Fruit fly (Drosophila melanogaster): Measurements from ENCODE around the gene gwl.

gwl gene

DNA sequence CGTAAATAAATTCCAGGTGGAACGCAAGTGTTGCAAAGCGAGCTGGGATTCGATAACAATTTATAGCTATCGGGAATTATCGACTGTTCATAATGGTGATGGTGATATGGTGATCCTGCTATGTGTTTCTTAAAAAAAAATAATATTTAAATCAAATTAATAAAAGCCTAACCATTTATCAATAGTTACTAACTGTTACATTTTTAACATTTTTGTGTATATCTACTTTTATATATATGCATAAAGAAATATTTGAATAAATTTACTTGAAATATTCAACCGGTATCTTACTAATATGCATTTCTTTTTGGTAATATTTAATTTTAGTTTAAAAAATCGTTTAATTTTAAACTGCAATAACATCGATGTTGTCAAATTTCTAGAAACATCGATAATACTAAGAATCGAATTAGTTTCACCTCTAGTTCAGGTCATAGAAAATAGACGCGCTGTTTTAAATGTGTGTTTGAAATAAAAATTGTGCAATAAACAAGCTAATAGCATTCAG is at the start of gene gwl, which contains the start of gene PGS1:
Gene gwl (plus strand): TSS at position 410 of the 508 bp plus-strand sequence.
Gene PGS1 (minus strand): TSS at position 81 of the 508 bp plus-strand sequence.
- no peak for TF ChIP-seq Myc (optimal IDR thresholded peaks at IDR 0.05)
- TF ChIP-seq h (optimal IDR thresholded peaks at IDR 0.05) = no peak
- no peak for TF ChIP-seq ttk (optimal IDR thresholded peaks at IDR 0.05)
- TF ChIP-seq insv (optimal IDR thresholded peaks at IDR 0.05) = no peak
- no peak for TF ChIP-seq Sin3A (optimal IDR thresholded peaks at IDR 0.05)
- no peak for TF ChIP-seq psq (optimal IDR thresholded peaks at IDR 0.05)

DNA sequence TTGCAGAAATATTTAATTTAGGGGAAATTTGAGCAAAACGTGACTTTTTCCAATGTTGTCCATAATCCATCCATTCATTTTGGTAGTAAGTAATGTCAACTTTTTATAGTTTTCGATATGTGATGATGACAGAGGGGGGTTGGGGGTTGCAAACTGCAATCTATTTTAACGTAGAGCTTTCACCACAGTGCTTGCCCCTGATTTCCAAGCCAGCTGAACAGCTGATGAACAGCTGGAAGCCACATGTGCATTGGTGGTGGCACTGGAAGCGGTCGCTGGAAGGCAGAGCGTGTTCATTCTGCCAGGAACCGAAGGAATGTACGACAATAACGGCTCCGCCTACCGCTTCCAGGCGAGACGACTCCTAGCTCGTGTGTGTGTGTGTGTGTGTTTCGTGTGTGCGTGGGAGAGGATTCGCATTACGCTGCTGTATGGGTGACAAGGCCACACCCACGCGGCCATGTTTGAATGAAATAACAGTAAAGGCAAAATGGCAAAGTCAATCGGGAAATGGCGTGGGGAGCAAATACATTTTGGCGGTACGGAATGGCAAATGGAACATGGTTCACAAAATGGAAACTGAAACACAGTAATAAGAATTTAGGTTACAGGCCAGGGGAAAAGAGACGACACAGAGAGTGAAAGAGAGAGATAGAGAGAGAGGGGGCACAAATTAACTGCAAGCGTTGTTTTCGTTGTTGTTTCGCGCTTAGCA is 47.2 kb upstream of the gwl start:
- TF ChIP-seq ttk (optimal IDR thresholded peaks at IDR 0.05) (no peak), Sin3A (optimal IDR thresholded peaks at IDR 0.05) (no peak), h (optimal IDR thresholded peaks at IDR 0.05) (no peak), insv (optimal IDR thresholded peaks at IDR 0.05) (no peak), Myc (optimal IDR thresholded peaks at IDR 0.05) (no peak), psq (optimal IDR thresholded peaks at IDR 0.05) (no peak)

dm6 chr3R:18703514-18703913 is 42.7 kb upstream of the gwl start:
- TF ChIP-seq insv (optimal IDR thresholded peaks at IDR 0.05) (no peak), Myc (optimal IDR thresholded peaks at IDR 0.05) (no peak), h (optimal IDR thresholded peaks at IDR 0.05) (no peak), Sin3A (optimal IDR thresholded peaks at IDR 0.05) (no peak), ttk (optimal IDR thresholded peaks at IDR 0.05) (no peak), psq (optimal IDR thresholded peaks at IDR 0.05) (no peak)

- TF ChIP-seq Myc (optimal IDR thresholded peaks at IDR 0.05) (no peak), Sin3A (optimal IDR thresholded peaks at IDR 0.05) (no peak), psq (optimal IDR thresholded peaks at IDR 0.05) (no peak), ttk (optimal IDR thresholded peaks at IDR 0.05) (no peak), insv (optimal IDR thresholded peaks at IDR 0.05) (no peak), h (optimal IDR thresholded peaks at IDR 0.05) (no peak)
Observed at dm6 chr3R:18705150-18705549, 41.0 kb upstream of the gwl start, which contains the start of the genes ChAT and VAChT. Gene ChAT (plus strand): TSS chr3R:18705501. Gene VAChT (plus strand): TSS chr3R:18705501.

DNA sequence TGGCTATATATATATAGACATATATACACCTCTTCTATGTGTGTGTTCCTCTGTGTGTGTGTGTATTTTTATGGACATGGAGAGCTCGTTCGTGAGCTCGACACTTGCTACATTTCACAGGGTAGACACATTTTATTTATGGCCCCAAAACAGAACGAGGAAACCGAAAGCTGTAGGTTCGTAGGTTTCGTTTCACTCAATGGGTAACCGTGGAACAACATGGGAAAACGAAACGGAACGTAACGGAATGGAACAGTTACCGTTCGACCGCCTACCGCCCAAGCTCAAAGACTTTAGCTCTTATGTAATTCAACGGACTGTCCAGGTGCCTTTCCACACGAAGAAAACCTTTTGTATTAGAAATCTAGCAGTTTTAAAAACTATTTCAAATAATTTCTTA is 39.9 kb upstream of the gwl start:
- TF ChIP-seq psq (optimal IDR thresholded peaks at IDR 0.05) = no peak
- no peak for TF ChIP-seq insv (optimal IDR thresholded peaks at IDR 0.05)
- TF ChIP-seq ttk (optimal IDR thresholded peaks at IDR 0.05) = no peak
- TF ChIP-seq Sin3A (optimal IDR thresholded peaks at IDR 0.05) = no peak
- no peak for TF ChIP-seq h (optimal IDR thresholded peaks at IDR 0.05)
- no peak for TF ChIP-seq Myc (optimal IDR thresholded peaks at IDR 0.05)

- TF ChIP-seq ttk (optimal IDR thresholded peaks at IDR 0.05) = no peak
- TF ChIP-seq Sin3A (optimal IDR thresholded peaks at IDR 0.05) = no peak
- TF ChIP-seq insv (optimal IDR thresholded peaks at IDR 0.05) = no peak
- TF ChIP-seq Myc (optimal IDR thresholded peaks at IDR 0.05) = no peak
- no peak for TF ChIP-seq psq (optimal IDR thresholded peaks at IDR 0.05)
- no peak for TF ChIP-seq h (optimal IDR thresholded peaks at IDR 0.05)
Observed at dm6 chr3R:18707492-18707891, 38.7 kb upstream of the gwl start.

DNA sequence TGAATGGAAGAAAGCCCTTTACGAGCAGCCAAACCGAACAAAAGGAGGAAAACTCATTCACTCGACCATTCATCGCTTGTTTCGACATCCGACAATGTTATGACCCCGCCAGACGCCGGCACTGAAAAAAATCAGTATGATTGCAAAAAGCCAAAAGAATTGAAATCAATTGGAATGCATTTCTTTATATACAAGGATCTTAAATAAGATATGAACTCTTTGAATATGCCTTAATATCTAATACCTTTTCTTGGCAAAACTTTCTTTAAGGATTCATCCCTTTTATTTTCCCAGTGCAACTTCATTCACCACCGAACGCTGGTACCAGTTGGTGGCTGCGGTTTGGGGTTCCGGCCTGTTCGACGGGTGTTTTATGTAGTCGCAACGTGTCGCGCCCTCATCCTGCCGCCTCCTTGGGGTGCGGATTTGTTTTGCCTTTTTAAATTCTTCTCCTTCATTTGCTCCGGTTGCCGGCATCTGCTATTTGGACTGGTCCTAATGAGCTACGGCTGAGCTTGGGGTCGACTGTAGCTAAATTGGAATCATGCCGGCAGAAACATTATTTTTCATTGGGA is 26.3 kb upstream of the gwl start:
- no peak for TF ChIP-seq Myc (optimal IDR thresholded peaks at IDR 0.05)
- TF ChIP-seq Sin3A (optimal IDR thresholded peaks at IDR 0.05) = no peak
- no peak for TF ChIP-seq ttk (optimal IDR thresholded peaks at IDR 0.05)
- TF ChIP-seq h (optimal IDR thresholded peaks at IDR 0.05) = no peak

dm6 chr3R:18721368-18721767 is 24.8 kb upstream of the gwl start:
- no peak for TF ChIP-seq Sin3A (optimal IDR thresholded peaks at IDR 0.05)
- no peak for TF ChIP-seq psq (optimal IDR thresholded peaks at IDR 0.05)
- TF ChIP-seq insv (optimal IDR thresholded peaks at IDR 0.05) = no peak
- TF ChIP-seq ttk (optimal IDR thresholded peaks at IDR 0.05) = no peak
- no peak for TF ChIP-seq Myc (optimal IDR thresholded peaks at IDR 0.05)
- no peak for TF ChIP-seq h (optimal IDR thresholded peaks at IDR 0.05)

dm6 chr3R:18722490-18722889 is 23.7 kb upstream of the gwl start, which contains the start of gene CG34283:
Gene CG34283 (minus strand): TSS chr3R:18722590.
- no peak for TF ChIP-seq insv (optimal IDR thresholded peaks at IDR 0.05)
- no peak for TF ChIP-seq Myc (optimal IDR thresholded peaks at IDR 0.05)
- TF ChIP-seq Sin3A (optimal IDR thresholded peaks at IDR 0.05) = no peak
- no peak for TF ChIP-seq ttk (optimal IDR thresholded peaks at IDR 0.05)
- no peak for TF ChIP-seq psq (optimal IDR thresholded peaks at IDR 0.05)
- TF ChIP-seq h (optimal IDR thresholded peaks at IDR 0.05) = no peak

- TF ChIP-seq ttk (optimal IDR thresholded peaks at IDR 0.05) (no peak), insv (optimal IDR thresholded peaks at IDR 0.05) (no peak), psq (optimal IDR thresholded peaks at IDR 0.05) (no peak), Myc (optimal IDR thresholded peaks at IDR 0.05) (no peak), h (optimal IDR thresholded peaks at IDR 0.05) (no peak), Sin3A (optimal IDR thresholded peaks at IDR 0.05) (no peak)
Observed at dm6 chr3R:18726334-18726733, 19.8 kb upstream of the gwl start, which contains the start of gene CG7714. Gene CG7714 (minus strand): TSS chr3R:18726434.

DNA sequence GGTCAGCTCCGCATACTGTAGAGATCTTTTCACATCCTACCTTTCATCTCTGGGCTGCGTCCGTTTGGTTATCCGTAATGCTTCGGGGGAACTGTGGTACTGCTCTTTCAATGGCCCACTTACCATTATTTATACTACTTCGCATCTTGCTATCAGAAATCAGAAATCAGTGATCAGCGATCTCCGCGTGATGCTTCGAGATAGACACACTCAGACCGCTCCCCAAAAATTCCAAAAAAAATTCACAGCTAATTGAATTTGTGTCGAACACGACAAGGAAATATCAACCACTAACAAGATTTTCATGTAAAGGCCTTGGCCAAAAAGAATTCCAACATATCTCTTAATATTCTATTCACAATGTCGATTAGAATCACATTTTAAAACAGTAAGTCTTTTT is 17.8 kb upstream of the gwl start, which contains the start of gene CG7715:
Gene CG7715 (minus strand): TSS at position 101 of the 400 bp plus-strand sequence.
- TF ChIP-seq Sin3A (optimal IDR thresholded peaks at IDR 0.05) (no peak), insv (optimal IDR thresholded peaks at IDR 0.05) (no peak), psq (optimal IDR thresholded peaks at IDR 0.05) (no peak), h (optimal IDR thresholded peaks at IDR 0.05) (no peak), Myc (optimal IDR thresholded peaks at IDR 0.05) (no peak), ttk (optimal IDR thresholded peaks at IDR 0.05) (no peak)

DNA sequence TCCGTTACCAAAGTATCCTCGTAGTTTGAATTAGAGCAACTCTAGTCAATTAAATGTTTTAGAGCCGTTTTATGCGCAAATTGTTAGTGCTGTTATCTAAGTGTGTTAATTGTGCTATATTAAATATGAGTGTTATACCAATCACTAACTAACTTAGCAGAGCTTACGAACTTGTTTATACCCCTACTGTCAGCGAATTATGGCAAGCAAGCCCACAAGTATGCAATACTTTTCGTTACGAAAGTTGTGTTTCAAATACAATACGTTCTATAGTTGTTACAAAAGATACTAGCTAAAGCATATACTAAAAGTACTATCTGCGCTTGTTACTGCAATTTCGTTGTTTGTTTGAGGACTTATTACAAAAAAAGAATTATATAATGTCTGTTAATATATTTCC is 14.9 kb upstream of the gwl start:
- TF ChIP-seq h (optimal IDR thresholded peaks at IDR 0.05) = no peak
- no peak for TF ChIP-seq ttk (optimal IDR thresholded peaks at IDR 0.05)

All from Kc167 (cell line).